Worm (Caenorhabditis elegans): ENCODE measurements around the gene Y38F1A.1.

ce11 chrII:12985813-12986212 lies 31.2 kb upstream of the Y38F1A.1 start:
- TF ChIP-seq W03F9.2 (tag; optimal IDR thresholded peaks at IDR 0.05) (no peak), him-1 (tag; optimal IDR thresholded peaks at IDR 0.05) (no peak)

All from whole organism, L4/young adult.